Fruit fly (Drosophila melanogaster) whole organism, embryonic: ENCODE measurements around the gene Ufsp2.

Experiments used
- CG10565 ChIP-seq: fragments of 200-800 bp; sonication (Bioruptor generic); optimal IDR thresholded peaks from 3 replicates; lab custom pipeline; 2016; ENCODE audit warnings: missing biosample characterization, mild to moderate bottlenecking, missing genetic modification characterization
- CG11398 ChIP-seq: fragments of 200-800 bp; sonication (Bioruptor generic); optimal IDR thresholded peaks from 2 replicates; lab custom pipeline; 2016; ENCODE audit warnings: missing biosample characterization, missing genetic modification characterization
- CG11456 ChIP-seq: fragments of 200-800 bp; sonication (Bioruptor generic); IDR thresholded peaks from 3 replicates; pipeline ENCODE4 v1.3.6; 2022; ENCODE audit warnings: missing biosample characterization, missing genetic modification characterization
- CG12219 ChIP-seq: fragments of 200-800 bp; sonication (Bioruptor generic); optimal IDR thresholded peaks from 3 replicates; lab custom pipeline; 2018; ENCODE audit warnings: missing biosample characterization, mild to moderate bottlenecking, missing genetic modification characterization
- CG13624 ChIP-seq: fragments of 200-800 bp; sonication (Bioruptor generic); optimal IDR thresholded peaks from 2 replicates; lab custom pipeline; 2016; ENCODE audit warnings: missing biosample characterization, missing genetic modification characterization
- CG14441 ChIP-seq: fragments of 200-800 bp; sonication (Bioruptor generic); IDR thresholded peaks from 2 replicates; pipeline ENCODE4 v1.3.6; 2022; ENCODE audit warnings: missing biosample characterization, missing genetic modification characterization
- CG17612 ChIP-seq: fragments of 200-800 bp; sonication (Bioruptor generic); IDR thresholded peaks from 2 replicates; pipeline ENCODE4 v1.3.6; 2022; ENCODE audit warnings: missing biosample characterization, missing genetic modification characterization
- CG18599 ChIP-seq: fragments of 200-800 bp; sonication (Bioruptor generic); optimal IDR thresholded peaks from 3 replicates; lab custom pipeline; 2017; ENCODE audit warnings: missing biosample characterization, missing genetic modification characterization, mild to moderate bottlenecking, moderate library complexity, missing genetic modification reagents
- CG34376 ChIP-seq: fragments of 200-800 bp; sonication (Bioruptor generic); optimal IDR thresholded peaks from 2 replicates; lab custom pipeline; 2018; ENCODE audit warnings: missing biosample characterization, mild to moderate bottlenecking, missing genetic modification characterization
- CG3726 ChIP-seq: fragments of 200-800 bp; sonication (Bioruptor generic); IDR thresholded peaks from 3 replicates; pipeline ENCODE4, ENCODE4 v1.3.6; 2022; ENCODE audit warnings: missing biosample characterization, missing genetic modification characterization
- CG4328 ChIP-seq: fragments of 200-800 bp; sonication (Bioruptor generic); optimal IDR thresholded peaks from 3 replicates; lab custom pipeline; 2017; ENCODE audit warnings: missing biosample characterization, missing genetic modification reagents, missing genetic modification characterization
- CG4617 ChIP-seq: fragments of 200-800 bp; sonication (Bioruptor generic); optimal IDR thresholded peaks from 3 replicates; lab custom pipeline; 2016; ENCODE audit warnings: missing biosample characterization, missing genetic modification characterization, borderline replicate concordance
- CG4854 ChIP-seq: fragments of 200-800 bp; sonication (Bioruptor generic); optimal IDR thresholded peaks from 2 replicates; lab custom pipeline; 2016; ENCODE audit warnings: missing biosample characterization, missing genetic modification characterization, inconsistent platforms
- CG6175 ChIP-seq: fragments of 200-800 bp; sonication (Bioruptor generic); IDR thresholded peaks from 3 replicates; pipeline ENCODE4 v1.3.6; 2022; ENCODE audit warnings: missing biosample characterization, missing genetic modification characterization
- CG6272 ChIP-seq: fragments of 200-800 bp; sonication (Bioruptor generic); IDR thresholded peaks from 2 replicates; pipeline ENCODE4 v1.3.6; 2022; ENCODE audit warnings: missing biosample characterization, missing genetic modification characterization
- CG6683 ChIP-seq: fragments of 200-800 bp; sonication (Bioruptor generic); optimal IDR thresholded peaks from 2 replicates; lab custom pipeline; 2017; ENCODE audit warnings: missing biosample characterization, mild to moderate bottlenecking, missing genetic modification characterization, missing genetic modification reagents
- CG6791 ChIP-seq: fragments of 200-800 bp; sonication (Bioruptor generic); IDR thresholded peaks from 3 replicates; pipeline ENCODE4 v1.3.6; 2022; ENCODE audit warnings: missing biosample characterization, missing genetic modification characterization; ENCODE audit not compliant: partially characterized antibody
- CG7963 ChIP-seq: fragments of 200-800 bp; sonication (Bioruptor generic); IDR thresholded peaks from 3 replicates; pipeline ENCODE4 v1.3.6; 2022; ENCODE audit warnings: missing biosample characterization, missing genetic modification characterization; ENCODE audit not compliant: partially characterized antibody
- CG7987 ChIP-seq: fragments of 200-800 bp; sonication (Bioruptor generic); optimal IDR thresholded peaks from 2 replicates; lab custom pipeline; 2018; ENCODE audit warnings: missing biosample characterization, mild to moderate bottlenecking, missing genetic modification characterization, moderate library complexity
- CG9932 ChIP-seq: fragments of 200-800 bp; sonication (Bioruptor generic); IDR thresholded peaks from 2 replicates; pipeline ENCODE4 v1.3.6; 2022; ENCODE audit warnings: missing biosample characterization, missing genetic modification characterization
- D ChIP-seq, 2 experiments: fragments of 200-800 bp in 1 of 2; fragments of >200 bp in 1 of 2; sonication (Bioruptor generic) in 1 of 2; optimal IDR thresholded peaks; 2 replicates in 1 of 2; 3 replicates in 1 of 2; lab custom pipeline; 2017; ENCODE audit warnings: mild to moderate bottlenecking in 1 of 2, missing biosample characterization in 1 of 2, missing genetic modification characterization in 1 of 2, missing genetic modification reagents in 1 of 2
- Gug ChIP-seq: fragments of 200-800 bp; sonication (Bioruptor generic); IDR thresholded peaks from 4 replicates; pipeline ENCODE4 v1.3.6; 2022; ENCODE audit warnings: missing biosample characterization, missing genetic modification characterization
- Hmr ChIP-seq: fragments of 200-800 bp; sonication (Bioruptor generic); optimal IDR thresholded peaks from 3 replicates; lab custom pipeline; 2017; ENCODE audit warnings: mild to moderate bottlenecking, missing biosample characterization, missing genetic modification reagents, missing genetic modification characterization
- Kr ChIP-seq: fragments of 200-800 bp; sonication (Bioruptor generic); optimal IDR thresholded peaks from 2 replicates; lab custom pipeline; 2017; ENCODE audit warnings: missing biosample characterization, mild to moderate bottlenecking, missing genetic modification characterization
- Med ChIP-seq: fragments of 200-800 bp; sonication (Bioruptor generic); peaks from one replicate; lab custom pipeline; 2016; ENCODE audit warnings: missing biosample characterization, missing genetic modification characterization, mild to moderate bottlenecking, inconsistent platforms, moderate library complexity
- Neu2 ChIP-seq: fragments of 200-800 bp; sonication (Bioruptor generic); optimal IDR thresholded peaks from 3 replicates; lab custom pipeline; 2016; ENCODE audit warnings: missing biosample characterization, missing genetic modification characterization, borderline replicate concordance
- Sin3A ChIP-seq: fragments of >200 bp; optimal IDR thresholded peaks from 2 replicates; lab custom pipeline; 2018
- Sox102F ChIP-seq: fragments of 200-800 bp; sonication (Bioruptor generic); optimal IDR thresholded peaks from 2 replicates; lab custom pipeline; 2018; ENCODE audit warnings: missing biosample characterization, mild to moderate bottlenecking, missing genetic modification characterization, moderate library complexity
- Ssrp ChIP-seq: fragments of 200-800 bp; sonication (Bioruptor generic); optimal IDR thresholded peaks from 2 replicates; lab custom pipeline; 2018; ENCODE audit warnings: missing biosample characterization, mild to moderate bottlenecking, missing genetic modification characterization, moderate library complexity
- Taf1 ChIP-seq: fragments of 200-800 bp; sonication (Bioruptor generic); IDR thresholded peaks from 2 replicates; pipeline ENCODE4 v1.3.6; 2022; ENCODE audit warnings: missing biosample characterization, missing genetic modification characterization
- al ChIP-seq: fragments of 200-800 bp; sonication (Bioruptor generic); IDR thresholded peaks from 2 replicates; pipeline ENCODE4 v1.3.6; 2022; ENCODE audit warnings: missing biosample characterization, missing genetic modification characterization
- az2 ChIP-seq: fragments of 200-800 bp; sonication (Bioruptor generic); optimal IDR thresholded peaks from 3 replicates; lab custom pipeline; 2016; ENCODE audit warnings: missing biosample characterization, missing genetic modification characterization
- chif ChIP-seq, 2 experiments: fragments of 200-800 bp; sonication (Bioruptor generic); optimal IDR thresholded peaks; 3 replicates each; lab custom pipeline; 2016; ENCODE audit warnings: missing biosample characterization in 2 of 2, missing genetic modification characterization in 2 of 2
- crp ChIP-seq, 2 experiments: fragments of 200-800 bp; sonication (Bioruptor generic); optimal IDR thresholded peaks; 2 replicates in 1 of 2; 3 replicates in 1 of 2; lab custom pipeline; 2017; ENCODE audit warnings: missing biosample characterization in 2 of 2, missing genetic modification characterization in 2 of 2, mild to moderate bottlenecking in 1 of 2, moderate library complexity in 1 of 2
- fru ChIP-seq: fragments of >200 bp; optimal IDR thresholded peaks from 2 replicates; lab custom pipeline; 2017
- gsb ChIP-seq: fragments of 200-800 bp; sonication (Bioruptor generic); IDR thresholded peaks from 2 replicates; pipeline ENCODE4 v1.3.6; 2022; ENCODE audit warnings: missing biosample characterization, missing genetic modification characterization
- jing ChIP-seq: fragments of 200-800 bp; sonication (Bioruptor generic); optimal IDR thresholded peaks from 2 replicates; lab custom pipeline; 2018; ENCODE audit warnings: missing biosample characterization, mild to moderate bottlenecking, missing genetic modification characterization
- jumu ChIP-seq: fragments of 200-800 bp; sonication (Bioruptor generic); optimal IDR thresholded peaks from 3 replicates; lab custom pipeline; 2016; ENCODE audit warnings: missing biosample characterization, missing genetic modification characterization
- ken ChIP-seq: fragments of 200-800 bp; sonication (Bioruptor generic); IDR thresholded peaks from 3 replicates; pipeline ENCODE4 v1.3.6; 2022; ENCODE audit warnings: missing biosample characterization, missing genetic modification characterization
- lmd ChIP-seq: fragments of 200-800 bp; sonication (Bioruptor generic); IDR thresholded peaks from 2 replicates; pipeline ENCODE4 v1.3.6; 2022; ENCODE audit warnings: missing biosample characterization, missing genetic modification characterization
- nerfin-2 ChIP-seq: fragments of 200-800 bp; sonication (Bioruptor generic); IDR thresholded peaks from 2 replicates; pipeline ENCODE4 v1.3.6; 2022; ENCODE audit warnings: missing biosample characterization, missing genetic modification characterization; ENCODE audit not compliant: partially characterized antibody
- peb ChIP-seq: fragments of 200-800 bp; sonication (Bioruptor generic); IDR thresholded peaks from 2 replicates; pipeline ENCODE4 v1.3.6; 2022; ENCODE audit warnings: missing biosample characterization, missing genetic modification characterization
- seq ChIP-seq: fragments of 200-800 bp; sonication (Bioruptor generic); IDR thresholded peaks from 2 replicates; pipeline ENCODE4 v1.3.6; 2022; ENCODE audit warnings: missing biosample characterization, missing genetic modification characterization
- sna ChIP-seq: fragments of 200-800 bp; sonication (Bioruptor generic); IDR thresholded peaks from 2 replicates; pipeline ENCODE4 v1.3.6; 2022; ENCODE audit warnings: missing biosample characterization, missing genetic modification characterization; ENCODE audit not compliant: partially characterized antibody
- sug ChIP-seq: fragments of 200-800 bp; optimal IDR thresholded peaks from 2 replicates; lab custom pipeline; 2019; ENCODE audit warnings: missing biosample characterization, mild to moderate bottlenecking, missing genetic modification characterization, moderate library complexity
- tgo ChIP-seq: fragments of 200-800 bp; sonication (Bioruptor generic); IDR thresholded peaks from 3 replicates; pipeline ENCODE4 v1.3.6; 2022; ENCODE audit warnings: missing biosample characterization, missing genetic modification characterization
- wdn ChIP-seq: fragments of 200-800 bp; sonication (Bioruptor generic); IDR thresholded peaks from 2 replicates; pipeline ENCODE4 v1.3.6; 2022; ENCODE audit warnings: missing biosample characterization, missing genetic modification characterization
- zfh2 ChIP-seq: fragments of 200-800 bp; sonication (Bioruptor generic); optimal IDR thresholded peaks from 2 replicates; lab custom pipeline; 2016; ENCODE audit warnings: missing biosample characterization, missing genetic modification characterization

Gene Ufsp2

DNA sequence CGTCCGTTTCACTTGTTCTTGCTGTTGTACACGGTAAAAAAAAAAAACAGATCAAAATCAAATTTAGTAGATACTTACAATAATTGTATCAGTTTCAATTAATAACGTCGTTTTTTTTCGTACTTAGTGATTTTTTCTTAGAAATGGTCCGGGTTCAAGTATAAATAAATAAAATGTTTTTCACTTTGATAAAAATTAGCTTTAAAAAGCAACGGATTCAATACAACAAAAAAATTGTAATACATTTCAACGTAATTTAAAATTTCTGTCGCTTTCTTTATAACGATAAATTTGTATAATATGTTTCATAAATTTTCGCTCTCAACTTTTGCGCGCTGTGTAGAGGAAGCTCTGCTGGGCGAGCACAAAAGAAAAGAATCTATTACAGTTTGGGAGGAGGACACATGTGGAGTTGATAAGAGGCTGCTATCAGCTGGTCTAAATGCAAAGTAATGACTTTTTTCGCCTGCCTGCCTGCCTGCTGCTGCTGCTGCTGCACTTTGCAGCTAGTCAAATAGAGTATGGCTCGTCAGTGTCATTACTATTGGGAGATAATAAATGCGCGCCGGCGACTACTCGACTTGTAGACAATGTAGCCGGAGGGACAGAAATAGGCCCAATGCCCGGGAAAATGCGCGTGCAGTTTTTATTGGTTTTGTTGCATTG lies 38.3 kb upstream of the Ufsp2 start (continued):
- TF ChIP-seq CG4854 (GFP tag; lab: Kevin White, UChicago) (no peak), sna (no peak), CG9932 (GFP tag; lab: Robert Waterston, UW) (no peak), fru (lab: Kevin White, UChicago) (no peak), Neu2 (GFP tag; lab: Kevin White, UChicago) (no peak), crp (GFP tag; optimal IDR thresholded peaks at IDR 0.05; lab: Kevin White, UChicago) (peak in 1 of 2 experiments; percentile 23), CG6683 (GFP tag; lab: Kevin White, UChicago) (peak; percentile 6), CG10565 (no peak), CG11398 (GFP tag; lab: Kevin White, UChicago) (peak; percentile 1), CG17612 (GFP tag; lab: Robert Waterston, UW) (no peak), chif (GFP tag; optimal IDR thresholded peaks at IDR 0.05; lab: Kevin White, UChicago) (peak; percentile 59 to 70), Ssrp (peak; percentile 76), al (GFP tag; lab: Robert Waterston, UW) (no peak), CG12219 (peak; percentile 0), zfh2 (GFP tag; lab: Kevin White, UChicago) (peak; percentile 26), CG6791 (no peak), CG13624 (GFP tag; lab: Kevin White, UChicago) (peak; percentile 24)

DNA sequence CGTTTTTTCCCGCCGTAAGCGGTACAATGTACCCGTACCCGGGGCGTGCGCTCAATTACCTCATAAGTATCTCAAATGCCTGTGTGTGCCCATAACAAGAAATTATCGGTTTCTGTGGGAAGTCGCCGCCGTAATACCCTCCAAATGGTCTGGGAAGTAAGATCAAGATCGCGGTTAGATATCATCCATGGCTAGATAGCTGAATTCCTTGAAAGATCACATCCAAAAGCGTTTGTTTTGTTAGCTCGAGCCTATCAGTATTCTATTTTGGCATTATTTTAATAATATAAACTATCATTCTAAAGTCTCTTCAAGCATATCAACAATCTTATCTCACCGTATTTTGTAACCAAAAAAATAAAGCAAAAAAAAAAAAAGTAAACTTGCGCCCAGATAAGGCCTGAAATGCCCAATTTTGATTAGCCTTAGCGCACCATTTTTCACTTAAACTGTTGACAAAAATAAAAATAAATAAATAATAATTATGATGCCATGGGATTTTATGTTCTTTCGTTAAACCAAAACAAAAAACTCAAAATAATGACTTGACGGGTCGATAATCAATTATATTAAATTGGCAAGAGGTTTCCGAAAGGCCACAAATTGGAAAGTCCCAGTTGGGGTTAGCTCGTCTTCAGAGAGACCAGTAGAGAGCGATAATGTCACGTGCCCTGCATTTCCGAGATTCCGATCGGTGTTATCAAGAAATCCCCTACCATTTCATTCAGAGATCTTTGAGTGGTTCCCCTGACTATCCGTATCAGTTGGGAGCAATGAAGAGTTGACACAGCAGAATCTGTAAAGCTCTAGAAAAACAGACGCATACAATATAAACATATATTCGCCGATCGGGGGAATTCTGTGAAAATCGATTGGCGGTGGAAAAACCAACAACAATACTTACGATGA lies 37.5 kb upstream of the Ufsp2 start:
- TF ChIP-seq lmd (no peak), jumu (no peak), peb (GFP tag; lab: Robert Waterston, UW) (no peak), Hmr (GFP tag; lab: Kevin White, UChicago) (no peak), D (optimal IDR thresholded peaks at IDR 0.05; lab: Kevin White, UChicago) (no peak), D (GFP tag; optimal IDR thresholded peaks at IDR 0.05; lab: Kevin White, UChicago) (no peak), Med (GFP tag; lab: Kevin White, UChicago) (peak; percentile 21), Sox102F (peak; percentile 35), jing (no peak), CG6175 (no peak), tgo (GFP tag; lab: Robert Waterston, UW) (no peak), CG7987 (GFP tag; lab: Kevin White, UChicago) (no peak), gsb (GFP tag; lab: Robert Waterston, UW) (no peak), CG34376 (no peak), Kr (GFP tag; lab: Kevin White, UChicago) (no peak), CG6272 (GFP tag; lab: Robert Waterston, UW) (no peak), CG3726 (GFP tag; lab: Robert Waterston, UW) (no peak), CG7963 (GFP tag; lab: Robert Waterston, UW) (no peak), az2 (GFP tag; lab: Kevin White, UChicago) (no peak), CG4617 (GFP tag; lab: Kevin White, UChicago) (no peak), Taf1 (GFP tag; lab: Robert Waterston, UW) (no peak), ken (GFP tag; lab: Robert Waterston, UW) (no peak), sug (tag; lab: Kevin White, UChicago) (peak; percentile 35), wdn (GFP tag; lab: Robert Waterston, UW) (no peak), Sin3A (no peak), CG11456 (GFP tag; lab: Robert Waterston, UW) (no peak), Gug (no peak), nerfin-2 (GFP tag; lab: Robert Waterston, UW) (no peak), CG14441 (0 out of 2 replicates have a peak, but pooled peaks have one; percentile 38), CG4328 (GFP tag; lab: Kevin White, UChicago) (no peak), CG18599 (GFP tag; lab: Kevin White, UChicago) (peak; percentile 12), seq (GFP tag; lab: Robert Waterston, UW) (no peak)
